Fruit fly (Drosophila melanogaster) whole organism, prepupa: ENCODE results near the gene CG9733.

Experiments
- Blimp-1 ChIP-seq: fragments of 200-800 bp; sonication (Bioruptor generic); optimal IDR thresholded peaks from 3 replicates; lab custom pipeline; 2017; ENCODE audit warnings: missing biosample characterization, missing genetic modification characterization, mild to moderate bottlenecking, moderate library complexity, missing genetic modification reagents
- CG11762 ChIP-seq: fragments of 200-800 bp; sonication (Bioruptor generic); optimal IDR thresholded peaks from 3 replicates; lab custom pipeline; 2016; ENCODE audit warnings: missing biosample characterization, missing genetic modification characterization; ENCODE audit not compliant: insufficient read depth
- CG11902 ChIP-seq: fragments of 200-800 bp; sonication (Bioruptor generic); optimal IDR thresholded peaks from 3 replicates; lab custom pipeline; 2016; ENCODE audit warnings: missing biosample characterization, missing genetic modification characterization
- CG15336 ChIP-seq: fragments of 200-800 bp; sonication (Bioruptor generic); IDR thresholded peaks from 2 replicates; pipeline ENCODE4 v1.3.6; 2022; ENCODE audit warnings: missing biosample characterization, missing genetic modification characterization
- CG1621 ChIP-seq: fragments of 200-800 bp; sonication (Bioruptor generic); optimal IDR thresholded peaks from 3 replicates; lab custom pipeline; 2018; ENCODE audit warnings: missing biosample characterization, mild to moderate bottlenecking, missing genetic modification characterization
- CG16779 ChIP-seq: fragments of 200-800 bp; sonication (Bioruptor generic); optimal IDR thresholded peaks from 3 replicates; lab custom pipeline; 2017; ENCODE audit warnings: missing biosample characterization, mild to moderate bottlenecking, missing genetic modification characterization
- CG3032 ChIP-seq: fragments of 200-800 bp; optimal IDR thresholded peaks from 2 replicates; lab custom pipeline; 2019; ENCODE audit warnings: missing biosample characterization, mild to moderate bottlenecking, missing genetic modification characterization, moderate library complexity
- CG31627 ChIP-seq: fragments of 200-800 bp; sonication (Bioruptor generic); optimal IDR thresholded peaks from 3 replicates; lab custom pipeline; 2016; ENCODE audit warnings: missing biosample characterization, missing genetic modification characterization
- CG32006 ChIP-seq: fragments of 200-800 bp; sonication (Bioruptor generic); optimal IDR thresholded peaks from 3 replicates; lab custom pipeline; 2017; ENCODE audit warnings: missing biosample characterization, mild to moderate bottlenecking, missing genetic modification characterization
- CG3919 ChIP-seq: fragments of 200-800 bp; sonication (Bioruptor generic); optimal IDR thresholded peaks from 3 replicates; lab custom pipeline; 2016; ENCODE audit warnings: missing biosample characterization, missing genetic modification characterization
- CG6163 ChIP-seq: fragments of 200-800 bp; sonication (Bioruptor generic); IDR thresholded peaks from 3 replicates; pipeline ENCODE4 v1.3.6; 2022; ENCODE audit warnings: missing biosample characterization, missing genetic modification characterization
- CG6276 ChIP-seq: fragments of 200-800 bp; sonication (Bioruptor generic); optimal IDR thresholded peaks from 2 replicates; lab custom pipeline; 2017; ENCODE audit warnings: missing biosample characterization, mild to moderate bottlenecking, missing genetic modification characterization
- CG6808 ChIP-seq: fragments of 200-800 bp; sonication (Bioruptor generic); optimal IDR thresholded peaks from 3 replicates; lab custom pipeline; 2017; ENCODE audit warnings: missing biosample characterization, missing genetic modification characterization, mild to moderate bottlenecking, moderate library complexity, missing genetic modification reagents
- CG6854 ChIP-seq: fragments of 200-800 bp; sonication (Bioruptor generic); optimal IDR thresholded peaks from 2 replicates; lab custom pipeline; 2017; ENCODE audit warnings: missing biosample characterization, mild to moderate bottlenecking, missing genetic modification characterization
- CG7368 ChIP-seq: fragments of 200-800 bp; sonication (Bioruptor generic); optimal IDR thresholded peaks from 3 replicates; lab custom pipeline; 2016; ENCODE audit warnings: missing biosample characterization, missing genetic modification characterization
- CG8319 ChIP-seq: fragments of 200-800 bp; sonication (Bioruptor generic); optimal IDR thresholded peaks from 3 replicates; lab custom pipeline; 2016; ENCODE audit warnings: missing biosample characterization, missing genetic modification characterization
- CG8632 ChIP-seq: fragments of 200-800 bp; sonication (Bioruptor generic); optimal IDR thresholded peaks from 3 replicates; lab custom pipeline; 2016; ENCODE audit warnings: missing biosample characterization, missing genetic modification characterization
- Eip75B ChIP-seq: fragments of 200-800 bp; sonication (Bioruptor generic); optimal IDR thresholded peaks from 3 replicates; lab custom pipeline; 2016; ENCODE audit warnings: missing biosample characterization, missing genetic modification characterization
- Eip78C ChIP-seq: fragments of 200-800 bp; sonication (Bioruptor generic); peaks from one replicate; lab custom pipeline; 2016; ENCODE audit warnings: missing biosample characterization, missing genetic modification characterization
- Eip93F ChIP-seq: fragments of 200-800 bp; sonication (Bioruptor generic); optimal IDR thresholded peaks from 2 replicates; lab custom pipeline; 2016; ENCODE audit warnings: missing biosample characterization, mild to moderate bottlenecking, missing genetic modification characterization
- Ets21C ChIP-seq: fragments of 200-800 bp; sonication (Bioruptor generic); optimal IDR thresholded peaks from 3 replicates; lab custom pipeline; 2016; ENCODE audit warnings: missing biosample characterization, missing genetic modification characterization
- Ets96B ChIP-seq: fragments of 200-800 bp; optimal IDR thresholded peaks from 2 replicates; lab custom pipeline; 2019; ENCODE audit warnings: missing biosample characterization, mild to moderate bottlenecking, missing genetic modification characterization, moderate library complexity
- Gug ChIP-seq: fragments of 200-800 bp; sonication (Bioruptor generic); IDR thresholded peaks from 2 replicates; pipeline ENCODE4 v1.3.6; 2022; ENCODE audit warnings: missing biosample characterization, missing genetic modification characterization
- Hr39 ChIP-seq: fragments of 200-800 bp; sonication (Bioruptor generic); optimal IDR thresholded peaks from 2 replicates; lab custom pipeline; 2016; ENCODE audit warnings: missing biosample characterization, missing genetic modification characterization
- Lpt ChIP-seq: fragments of 200-800 bp; sonication (Bioruptor generic); optimal IDR thresholded peaks from 3 replicates; lab custom pipeline; 2016; ENCODE audit warnings: missing biosample characterization, missing genetic modification characterization
- Met ChIP-seq: fragments of 200-800 bp; sonication (Bioruptor generic); optimal IDR thresholded peaks from 3 replicates; lab custom pipeline; 2016; ENCODE audit warnings: missing biosample characterization, missing genetic modification characterization
- OdsH ChIP-seq: fragments of 200-800 bp; sonication (Bioruptor generic); optimal IDR thresholded peaks from 3 replicates; lab custom pipeline; 2016; ENCODE audit warnings: missing biosample characterization, missing genetic modification characterization
- Smox ChIP-seq: fragments of 200-800 bp; sonication (Bioruptor generic); optimal IDR thresholded peaks from 3 replicates; lab custom pipeline; 2016; ENCODE audit warnings: missing biosample characterization, missing genetic modification characterization
- Sox15 ChIP-seq: fragments of 200-800 bp; sonication (Bioruptor generic); optimal IDR thresholded peaks from 3 replicates; lab custom pipeline; 2016; ENCODE audit warnings: missing biosample characterization, missing genetic modification characterization
- acj6 ChIP-seq: fragments of 200-800 bp; sonication (Bioruptor generic); optimal IDR thresholded peaks from 3 replicates; lab custom pipeline; 2016; ENCODE audit warnings: missing biosample characterization, missing genetic modification characterization
- cyc ChIP-seq: fragments of 200-800 bp; sonication (Bioruptor generic); optimal IDR thresholded peaks from 3 replicates; lab custom pipeline; 2016; ENCODE audit warnings: missing biosample characterization, missing genetic modification characterization
- dac ChIP-seq: fragments of 200-800 bp; sonication (Bioruptor generic); optimal IDR thresholded peaks from 2 replicates; lab custom pipeline; 2017; ENCODE audit warnings: missing biosample characterization, mild to moderate bottlenecking, missing genetic modification characterization
- eg ChIP-seq: fragments of 200-800 bp; sonication (Bioruptor generic); IDR thresholded peaks from 3 replicates; pipeline ENCODE4 v1.3.6; 2022; ENCODE audit warnings: missing biosample characterization, missing genetic modification characterization
- esn ChIP-seq: fragments of 200-800 bp; sonication (Bioruptor generic); optimal IDR thresholded peaks from 2 replicates; lab custom pipeline; 2016; ENCODE audit warnings: missing biosample characterization, mild to moderate bottlenecking, missing genetic modification characterization, moderate library complexity
- fkh ChIP-seq: fragments of 200-800 bp; sonication (Bioruptor generic); optimal IDR thresholded peaks from 3 replicates; lab custom pipeline; 2017; ENCODE audit warnings: missing biosample characterization, mild to moderate bottlenecking, missing genetic modification characterization, moderate library complexity
- pdm3 ChIP-seq: fragments of 200-800 bp; sonication (Bioruptor generic); optimal IDR thresholded peaks from 3 replicates; lab custom pipeline; 2016; ENCODE audit warnings: missing biosample characterization, missing genetic modification characterization
- salr ChIP-seq, 2 experiments: fragments of 200-800 bp; sonication (Bioruptor generic); optimal IDR thresholded peaks; 3 replicates each; lab custom pipeline; 2016 to 2018; ENCODE audit warnings: missing biosample characterization in 2 of 2, missing genetic modification characterization in 2 of 2, mild to moderate bottlenecking in 1 of 2
- svp ChIP-seq: fragments of 200-800 bp; sonication (Bioruptor generic); peaks from one replicate; lab custom pipeline; 2016; ENCODE audit warnings: missing biosample characterization, missing genetic modification characterization
- vri ChIP-seq: fragments of 200-800 bp; sonication (Bioruptor generic); optimal IDR thresholded peaks from 3 replicates; lab custom pipeline; 2016; ENCODE audit warnings: missing biosample characterization, mild to moderate bottlenecking, missing genetic modification characterization

Gene CG9733

dm6 chr3R:30289056-30289734, 42.7 kb upstream of the CG9733 start (continued):
- TF ChIP-seq CG15336 (GFP tag; lab: Robert Waterston, UW) (no peak), salr (GFP tag; optimal IDR thresholded peaks at IDR 0.05; lab: Kevin White, UChicago) (no peak), Blimp-1 (peak; percentile 41), CG6808 (GFP tag; lab: Kevin White, UChicago) (peak; percentile 69), vri (GFP tag; lab: Kevin White, UChicago) (no peak), Eip75B (GFP tag; lab: Kevin White, UChicago) (peak; percentile 11), Hr39 (GFP tag; lab: Kevin White, UChicago) (peak; percentile 65), Eip78C (GFP tag; lab: Kevin White, UChicago) (peak; percentile 64), CG3032 (tag; lab: Kevin White, UChicago) (no peak), fkh (GFP tag; lab: Kevin White, UChicago) (no peak), CG32006 (GFP tag; lab: Kevin White, UChicago) (peak; percentile 10), CG11762 (GFP tag; lab: Kevin White, UChicago) (no peak), svp (GFP tag; lab: Kevin White, UChicago) (peak; percentile 49), CG3919 (GFP tag; lab: Kevin White, UChicago) (peak; percentile 29), Sox15 (GFP tag; lab: Kevin White, UChicago) (peak; percentile 43), CG7368 (GFP tag; lab: Kevin White, UChicago) (peak; percentile 7), CG1621 (tag; lab: Kevin White, UChicago) (peak; percentile 19), OdsH (GFP tag; lab: Kevin White, UChicago) (peak; percentile 49)

dm6 chr3R:30288362-30289055, 42.0 kb upstream of the CG9733 start:
- TF ChIP-seq Eip75B (GFP tag; lab: Kevin White, UChicago) = peak; percentile 19
- no peak for TF ChIP-seq Ets21C (GFP tag; lab: Kevin White, UChicago)
- TF ChIP-seq salr (GFP tag; optimal IDR thresholded peaks at IDR 0.05; lab: Kevin White, UChicago) = no peak
- TF ChIP-seq Smox (GFP tag; lab: Kevin White, UChicago) = no peak
- TF ChIP-seq CG11902 (GFP tag; lab: Kevin White, UChicago) = no peak
- TF ChIP-seq Blimp-1 = peak; percentile 95
- TF ChIP-seq CG8632 (GFP tag; lab: Kevin White, UChicago) = no peak
- no peak for TF ChIP-seq CG6163 (GFP tag; lab: Robert Waterston, UW)
- TF ChIP-seq dac (GFP tag; lab: Kevin White, UChicago) = no peak
- TF ChIP-seq CG1621 (tag; lab: Kevin White, UChicago) = no peak
- TF ChIP-seq eg (GFP tag; lab: Robert Waterston, UW) = no peak
- TF ChIP-seq acj6 (GFP tag; lab: Kevin White, UChicago) = no peak
- TF ChIP-seq Hr39 (GFP tag; lab: Kevin White, UChicago) = no peak
- TF ChIP-seq CG15336 (GFP tag; lab: Robert Waterston, UW) = no peak
- TF ChIP-seq Sox15 (GFP tag; lab: Kevin White, UChicago) = no peak
- peak; percentile 7 for TF ChIP-seq CG6276
- TF ChIP-seq Eip93F = no peak
- TF ChIP-seq Lpt (GFP tag; lab: Kevin White, UChicago) = no peak
- TF ChIP-seq fkh (GFP tag; lab: Kevin White, UChicago) = no peak
- peak; percentile 66 for TF ChIP-seq svp (GFP tag; lab: Kevin White, UChicago)
- TF ChIP-seq esn (GFP tag; lab: Kevin White, UChicago) = no peak
- no peak for TF ChIP-seq CG32006 (GFP tag; lab: Kevin White, UChicago)
- TF ChIP-seq Eip78C (GFP tag; lab: Kevin White, UChicago) = peak; percentile 67
- TF ChIP-seq vri (GFP tag; lab: Kevin White, UChicago) = no peak
- no peak for TF ChIP-seq CG31627 (GFP tag; lab: Kevin White, UChicago)
- no peak for TF ChIP-seq cyc (GFP tag; lab: Kevin White, UChicago)
- TF ChIP-seq CG6808 (GFP tag; lab: Kevin White, UChicago) = no peak
- TF ChIP-seq pdm3 (GFP tag; lab: Kevin White, UChicago) = no peak
- TF ChIP-seq Ets96B (tag; lab: Kevin White, UChicago) = no peak
- no peak for TF ChIP-seq CG8319
- TF ChIP-seq CG7368 (GFP tag; lab: Kevin White, UChicago) = no peak
- TF ChIP-seq Met (GFP tag; lab: Kevin White, UChicago) = no peak
- TF ChIP-seq CG16779 (tag; lab: Kevin White, UChicago) = no peak
- no peak for TF ChIP-seq CG6854 (GFP tag; lab: Kevin White, UChicago)
- no peak for TF ChIP-seq Gug (GFP tag; lab: Robert Waterston, UW)
